Fruit fly (Drosophila melanogaster) whole organism: ENCODE measurements around the gene Gnpnat.
A peak's percentile ranks its signal among the peaks of the same experiment; 100 is the strongest.

Source experiments
- CG8478 ChIP-seq: fragments of >200 bp; optimal IDR thresholded peaks from 2 replicates; lab custom pipeline; 2018; ENCODE audit warnings: inconsistent platforms
- EcR ChIP-seq, 2 experiments: fragments of >200 bp; optimal IDR thresholded peaks; 2 replicates each; lab custom pipeline; 2017; ENCODE audit warnings: missing biosample characterization in 2 of 2, missing genetic modification characterization in 2 of 2, missing genetic modification reagents in 2 of 2
- pan ChIP-seq: fragments of >200 bp; optimal IDR thresholded peaks from 2 replicates; lab custom pipeline; 2017
- psq ChIP-seq: fragments of >200 bp; optimal IDR thresholded peaks from 2 replicates; lab custom pipeline; 2017
- usp ChIP-seq: fragments of >200 bp; optimal IDR thresholded peaks from 2 replicates; lab custom pipeline; 2017; ENCODE audit warnings: missing biosample characterization, missing genetic modification characterization, mixed read lengths

dm6 chr3R:29772795-29773331 lies 34.8 kb downstream of the Gnpnat start:
- peak in 1 of 2 experiments; percentile 47 for TF ChIP-seq EcR (GFP tag; optimal IDR thresholded peaks at IDR 0.05; lab: Kevin White, UChicago)
- no peak for TF ChIP-seq pan (lab: Kevin White, UChicago)
- peak; percentile 82 for TF ChIP-seq CG8478 (lab: Kevin White, UChicago)
- no peak for TF ChIP-seq psq (lab: Kevin White, UChicago)
- TF ChIP-seq usp: no peak
